Fruit fly (Drosophila melanogaster) Kc167 (cell line): ENCODE data around the gene Ocrl.

Source experiments
- Myc ChIP-seq: fragments of >200 bp; optimal IDR thresholded peaks from 2 replicates; lab custom pipeline; 2017; ENCODE audit warnings: missing external identifiers
- Sin3A ChIP-seq: fragments of >200 bp; optimal IDR thresholded peaks from 2 replicates; lab custom pipeline; 2018; ENCODE audit warnings: missing external identifiers
- h ChIP-seq: fragments of >200 bp; optimal IDR thresholded peaks from 3 replicates; lab custom pipeline; 2018; ENCODE audit warnings: missing external identifiers
- insv ChIP-seq: fragments of >200 bp; optimal IDR thresholded peaks from 3 replicates; lab custom pipeline; 2018; ENCODE audit warnings: missing external identifiers
- psq ChIP-seq: fragments of >200 bp; optimal IDR thresholded peaks from 2 replicates; lab custom pipeline; 2017; ENCODE audit warnings: missing external identifiers
- ttk ChIP-seq: sonication (Bioruptor generic); optimal IDR thresholded peaks from 2 replicates; lab custom pipeline; 2017; ENCODE audit warnings: missing external identifiers

DNA sequence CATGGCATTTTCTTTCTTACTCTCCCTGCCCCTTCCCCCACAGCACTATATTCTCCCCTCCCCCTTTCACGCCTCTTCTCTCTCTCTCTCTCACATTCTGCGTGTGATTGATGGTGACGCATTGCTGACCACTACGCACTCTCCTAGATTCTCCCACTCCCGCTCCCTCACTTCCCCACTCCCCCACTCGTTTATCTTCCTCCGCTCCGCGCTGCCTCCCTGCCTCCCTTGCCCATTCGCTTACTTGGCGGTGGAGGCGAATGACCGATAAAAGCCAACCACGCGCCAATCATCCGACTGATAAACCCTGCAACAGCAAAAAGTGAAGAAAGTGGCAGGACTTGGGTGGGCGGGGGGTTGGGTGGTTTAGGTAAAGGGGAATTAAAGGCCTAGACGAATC is 27.5 kb downstream of the Ocrl start:
- TF ChIP-seq h (lab: Kevin White, UChicago) (no peak), ttk (lab: Kevin White, UChicago) (no peak), psq (lab: Kevin White, UChicago) (no peak), insv (lab: Kevin White, UChicago) (no peak), Sin3A (lab: Kevin White, UChicago) (no peak), Myc (lab: Kevin White, UChicago) (no peak)
